Worm (Caenorhabditis elegans) whole organism, midembryonic: Measurements from ENCODE around the gene fbxa-72.
A peak's percentile ranks its signal among the peaks of the same experiment; 100 is the strongest.
"Not testable (repeated sequence)": the region's sequence is repeated elsewhere in the genome, so short reads cannot be mapped to it uniquely, and the experiment has no call there.

Experiments
- T22C8.4 ChIP-seq: fragments of 200-800 bp; sonication (Bioruptor generic); IDR thresholded peaks from 2 replicates; pipeline ENCODE4 v1.3.6; 2022; ENCODE audit warnings: missing genetic modification characterization, missing compliant biosample characterization
- cog-1 ChIP-seq: sonication (generic microtip); optimal IDR thresholded peaks from 2 replicates; lab custom pipeline; 2016; ENCODE audit warnings: missing genetic modification characterization, missing compliant biosample characterization
- flt-1 ChIP-seq: fragments of 200-800 bp; sonication (Bioruptor generic); IDR thresholded peaks from 2 replicates; pipeline ENCODE4 v1.3.6; 2022; ENCODE audit warnings: missing genetic modification characterization, missing compliant biosample characterization
- klf-2 ChIP-seq: fragments of 200-800 bp; sonication (Bioruptor generic); conservative IDR thresholded peaks from 2 replicates; pipeline ENCODE4 v1.3.6; 2022; ENCODE audit warnings: missing genetic modification reagents, missing genetic modification characterization, missing compliant biosample characterization
- med-1 ChIP-seq: sonication (generic microtip); optimal IDR thresholded peaks from 2 replicates; lab custom pipeline; 2017; ENCODE audit warnings: missing genetic modification characterization, mild to moderate bottlenecking, missing compliant biosample characterization, antibody characterized with exemption, missing genetic modification reagents; ENCODE audit not compliant: insufficient read depth
- ref-1 ChIP-seq: fragments of 200-800 bp; sonication (Bioruptor generic); conservative IDR thresholded peaks from 2 replicates; pipeline ENCODE4 v1.3.6; 2022; ENCODE audit warnings: missing genetic modification reagents, missing genetic modification characterization, missing compliant biosample characterization
- ztf-29 ChIP-seq: fragments of 200-800 bp; sonication (Bioruptor generic); IDR thresholded peaks from 2 replicates; pipeline ENCODE4 v1.3.6; 2022; ENCODE audit warnings: missing genetic modification reagents, missing genetic modification characterization, missing compliant biosample characterization

ce11 chrV:706449-706848 is 29.9 kb upstream of the fbxa-72 start:
- TF ChIP-seq flt-1 (GFP tag; lab: Robert Waterston, UW) (peak; percentile 66; the same call in 1 of the 2 replicates), ref-1 (GFP tag; lab: Robert Waterston, UW) (peak; percentile 69)
- TF ChIP-seq T22C8.4 (GFP tag; lab: Robert Waterston, UW); cog-1; med-1 (GFP tag; lab: Kevin White, UChicago); klf-2 (GFP tag; lab: Robert Waterston, UW); ztf-29 (GFP tag; lab: Robert Waterston, UW): not testable (repeated sequence)
